Fruit fly (Drosophila melanogaster) whole organism, wandering third instar larva: ENCODE measurements around the gene CG32988.

Source experiments
- Mio ChIP-seq: sonication (Bioruptor generic); optimal IDR thresholded peaks from 2 replicates; lab custom pipeline; 2016; ENCODE audit warnings: missing biosample characterization, missing genetic modification characterization
- dmrt93B ChIP-seq: fragments of 200-800 bp; sonication (Bioruptor generic); optimal IDR thresholded peaks from 2 replicates; lab custom pipeline; 2018; ENCODE audit warnings: missing biosample characterization, mild to moderate bottlenecking, missing genetic modification characterization
- tai ChIP-seq: sonication (Bioruptor generic); optimal IDR thresholded peaks from 2 replicates; lab custom pipeline; 2016; ENCODE audit warnings: missing biosample characterization, missing genetic modification characterization

dm6 chr2L:8851061-8851460 is 13.6 kb upstream of the CG32988 start:
- TF ChIP-seq tai (GFP tag; lab: Kevin White, UChicago) = no peak
- TF ChIP-seq dmrt93B (GFP tag; lab: Kevin White, UChicago) = no peak
- TF ChIP-seq Mio (GFP tag; lab: Kevin White, UChicago) = no peak
